Fruit fly (Drosophila melanogaster): ENCODE results near the gene Gr8a.
A peak's percentile ranks its signal among the peaks of the same experiment; 100 is the strongest.

Gene Gr8a

dm6 chrX:9187429-9187828 lies 39.5 kb upstream of the Gr8a start (continued):
- TF ChIP-seq Doc3 (GFP tag; IDR thresholded peaks at IDR 0.05; ENCODE audit: partially characterized antibody), result 0 out of 3 replicates have a peak, but pooled peaks have one; percentile 23
- TF ChIP-seq CG7963 (GFP tag; IDR thresholded peaks at IDR 0.05; ENCODE audit: partially characterized antibody), result 0 out of 3 replicates have a peak, but pooled peaks have one; percentile 20
- peak; percentile 65 for TF ChIP-seq HLH4C (GFP tag; IDR thresholded peaks at IDR 0.05; ENCODE audit: partially characterized antibody)
- no peak for TF ChIP-seq CG18262 (tag; optimal IDR thresholded peaks at IDR 0.05)
- peak; percentile 15 for TF ChIP-seq phol (tag; optimal IDR thresholded peaks at IDR 0.05)
- TF ChIP-seq al (GFP tag; IDR thresholded peaks at IDR 0.05), result no peak
- TF ChIP-seq Lpt (GFP tag; optimal IDR thresholded peaks at IDR 0.05), result no peak
- no peak for TF ChIP-seq Ravus (GFP tag; IDR thresholded peaks at IDR 0.05)
- no peak for TF ChIP-seq crc (GFP tag; optimal IDR thresholded peaks at IDR 0.05)
- no peak for TF ChIP-seq z (GFP tag; IDR thresholded peaks at IDR 0.05)
- TF ChIP-seq disco-r (GFP tag; optimal IDR thresholded peaks at IDR 0.05), result no peak
- TF ChIP-seq ewg (GFP tag; optimal IDR thresholded peaks at IDR 0.05), result no peak
- TF ChIP-seq ERR (GFP tag; optimal IDR thresholded peaks at IDR 0.05), result no peak
- TF ChIP-seq Taf1 (GFP tag; IDR thresholded peaks at IDR 0.05), result no peak
- TF ChIP-seq nerfin-1 (tag; optimal IDR thresholded peaks at IDR 0.05), result no peak
- no peak for TF ChIP-seq CG4282 (GFP tag; optimal IDR thresholded peaks at IDR 0.05)
- no peak for TF ChIP-seq CG4360 (GFP tag; IDR thresholded peaks at IDR 0.05)
- TF ChIP-seq Mad (GFP tag; optimal IDR thresholded peaks at IDR 0.05), result no peak
- TF ChIP-seq Doc2 (GFP tag; IDR thresholded peaks at IDR 0.05), result no peak
- TF ChIP-seq sens (GFP tag), result peak; percentile 66
- TF ChIP-seq Myb (GFP tag; optimal IDR thresholded peaks at IDR 0.05), result peak; percentile 12
- TF ChIP-seq Sox100B (GFP tag; optimal IDR thresholded peaks at IDR 0.05), result no peak
- no peak for TF ChIP-seq CG10565 (GFP tag; optimal IDR thresholded peaks at IDR 0.05)
- no peak for TF ChIP-seq D (optimal IDR thresholded peaks at IDR 0.05)
- TF ChIP-seq D (GFP tag; optimal IDR thresholded peaks at IDR 0.05), result no peak
- peak; percentile 66 for TF ChIP-seq stwl (tag; optimal IDR thresholded peaks at IDR 0.05)
- TF ChIP-seq CG17186 (GFP tag; optimal IDR thresholded peaks at IDR 0.05), result no peak
- TF ChIP-seq Hr78 (GFP tag; optimal IDR thresholded peaks at IDR 0.05), result no peak
- TF ChIP-seq CG6813 (GFP tag; optimal IDR thresholded peaks at IDR 0.05), result no peak
- TF ChIP-seq esg (GFP tag; conservative IDR thresholded peaks at IDR 0.05), result no peak
- TF ChIP-seq lmd (GFP tag; IDR thresholded peaks at IDR 0.05), result no peak
- no peak for TF ChIP-seq CG30431 (GFP tag; optimal IDR thresholded peaks at IDR 0.05)
- TF ChIP-seq CG13894 (tag; optimal IDR thresholded peaks at IDR 0.05), result no peak
- TF ChIP-seq Ets97D (GFP tag; optimal IDR thresholded peaks at IDR 0.05), result no peak
- no peak for TF ChIP-seq bsh (GFP tag; optimal IDR thresholded peaks at IDR 0.05)
- no peak for TF ChIP-seq CG3163 (GFP tag; optimal IDR thresholded peaks at IDR 0.05)
- TF ChIP-seq hb (GFP tag; IDR thresholded peaks at IDR 0.05; ENCODE audit: partially characterized antibody), result no peak
- TF ChIP-seq mam (GFP tag; optimal IDR thresholded peaks at IDR 0.05), result no peak
- no peak for TF ChIP-seq CG11085 (GFP tag; IDR thresholded peaks at IDR 0.05)
- TF ChIP-seq Camta (GFP tag; optimal IDR thresholded peaks at IDR 0.05), result no peak
- TF ChIP-seq CG15073 (GFP tag; optimal IDR thresholded peaks at IDR 0.05), result no peak
- TF ChIP-seq dm (GFP tag; optimal IDR thresholded peaks at IDR 0.05), result no peak
- TF ChIP-seq CG14860 (GFP tag; IDR thresholded peaks at IDR 0.05; ENCODE audit: partially characterized antibody), result 0 out of 3 replicates have a peak, but pooled peaks have one; percentile 34
- no peak for TF ChIP-seq CG7987 (GFP tag; optimal IDR thresholded peaks at IDR 0.05)
- no peak for TF ChIP-seq CG10979 (tag; optimal IDR thresholded peaks at IDR 0.05)

Data from whole organism, embryonic.